Worm (Caenorhabditis elegans) whole organism, L1 larva: ENCODE measurements around the gene vit-6.

Experiments
- aly-2 ChIP-seq: fragments of 150-350 bp; optimal IDR thresholded peaks from 2 replicates; lab custom pipeline; 2014; ENCODE audit warnings: missing biosample characterization, missing genetic modification characterization
- fkh-10 ChIP-seq: sonication (generic microtip); optimal IDR thresholded peaks from 2 replicates; lab custom pipeline; 2017; ENCODE audit warnings: missing biosample characterization, missing genetic modification reagents, missing genetic modification characterization
- nhr-76 ChIP-seq: sonication (generic microtip); optimal IDR thresholded peaks from 2 replicates; lab custom pipeline; 2017; ENCODE audit warnings: missing biosample characterization, missing genetic modification characterization
- pqm-1 ChIP-seq: sonication (generic microtip); optimal IDR thresholded peaks from 3 replicates; lab custom pipeline; 2017; ENCODE audit warnings: missing biosample characterization, missing genetic modification characterization
- unc-130 ChIP-seq: fragments of 150-350 bp; optimal IDR thresholded peaks from 2 replicates; lab custom pipeline; 2017; ENCODE audit warnings: missing biosample characterization, missing genetic modification characterization, inconsistent platforms
- xbp-1 ChIP-seq: sonication (generic microtip); optimal IDR thresholded peaks from 2 replicates; lab custom pipeline; 2016; ENCODE audit warnings: missing genetic modification characterization, missing compliant biosample characterization

ce11 chrIV:8236502-8236901, 24.5 kb upstream of the vit-6 start, which contains the start of gene nhr-66:
- TF ChIP-seq pqm-1, result no peak
- TF ChIP-seq unc-130 (tag; lab: Kevin White, UChicago), result no peak
- no peak for TF ChIP-seq aly-2 (tag; lab: Kevin White, UChicago)
- no peak for TF ChIP-seq xbp-1 (tag; lab: Kevin White, UChicago)
- no peak for TF ChIP-seq nhr-76 (tag; lab: Kevin White, UChicago)
- TF ChIP-seq fkh-10, result no peak
